Worm (Caenorhabditis elegans): Measurements from ENCODE around the gene F35G2.3.

Gene F35G2.3

DNA sequence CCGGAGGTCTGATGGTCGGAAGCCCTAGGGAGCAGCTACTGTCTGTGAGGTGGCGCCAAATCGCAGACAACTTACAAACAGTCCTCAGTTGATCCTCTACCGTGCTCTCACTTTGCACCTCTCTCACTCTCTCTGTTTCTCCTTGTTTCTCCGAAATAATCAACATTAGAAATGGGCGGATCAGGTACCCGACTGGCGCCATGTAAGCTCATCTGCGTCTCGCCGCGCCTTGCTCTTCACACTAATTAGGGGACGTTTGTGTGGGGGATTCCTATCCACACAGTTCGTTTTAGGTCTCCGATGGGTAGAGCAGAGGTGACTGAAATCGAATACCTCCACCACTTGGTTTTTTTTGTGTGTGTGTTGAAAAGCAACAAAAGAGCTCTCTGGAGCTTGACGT is 7.4 kb upstream of the F35G2.3 start:
- TF ChIP-seq blmp-1 (tag; optimal IDR thresholded peaks at IDR 0.05) = no peak
- TF ChIP-seq ceh-83 (GFP tag; optimal IDR thresholded peaks at IDR 0.05) = no peak
- TF ChIP-seq mep-1 (tag; optimal IDR thresholded peaks at IDR 0.05) = no peak
- TF ChIP-seq cnd-1 (tag; optimal IDR thresholded peaks at IDR 0.05) = no peak
- no peak for TF ChIP-seq pha-4 (tag; optimal IDR thresholded peaks at IDR 0.05)
- TF ChIP-seq nhr-76 (tag; optimal IDR thresholded peaks at IDR 0.05) = no peak
- TF ChIP-seq elt-1 (tag; optimal IDR thresholded peaks at IDR 0.05; ENCODE audit: borderline replicate concordance, insufficient read depth) = no peak
- TF ChIP-seq mls-2 (tag; optimal IDR thresholded peaks at IDR 0.05) = no peak
- TF ChIP-seq M03D4.4 (tag; optimal IDR thresholded peaks at IDR 0.05) = no peak
- no peak for TF ChIP-seq ceh-43 (GFP tag; optimal IDR thresholded peaks at IDR 0.05)
- TF ChIP-seq unc-39 (tag; optimal IDR thresholded peaks at IDR 0.05) = no peak
- no peak for TF ChIP-seq nhr-237 (tag; optimal IDR thresholded peaks at IDR 0.05)
- TF ChIP-seq lsy-2 (tag; optimal IDR thresholded peaks at IDR 0.05) = no peak
- TF ChIP-seq flh-1 (GFP tag; optimal IDR thresholded peaks at IDR 0.05) = no peak
- TF ChIP-seq lin-32 (GFP tag; optimal IDR thresholded peaks at IDR 0.05) = no peak
- TF ChIP-seq sptf-1 (tag; optimal IDR thresholded peaks at IDR 0.05) = no peak
- no peak for TF ChIP-seq zip-8 (tag; optimal IDR thresholded peaks at IDR 0.05)
- no peak for TF ChIP-seq ztf-11 (tag; optimal IDR thresholded peaks at IDR 0.05)
- TF ChIP-seq hlh-1 (tag; optimal IDR thresholded peaks at IDR 0.05) = no peak

DNA sequence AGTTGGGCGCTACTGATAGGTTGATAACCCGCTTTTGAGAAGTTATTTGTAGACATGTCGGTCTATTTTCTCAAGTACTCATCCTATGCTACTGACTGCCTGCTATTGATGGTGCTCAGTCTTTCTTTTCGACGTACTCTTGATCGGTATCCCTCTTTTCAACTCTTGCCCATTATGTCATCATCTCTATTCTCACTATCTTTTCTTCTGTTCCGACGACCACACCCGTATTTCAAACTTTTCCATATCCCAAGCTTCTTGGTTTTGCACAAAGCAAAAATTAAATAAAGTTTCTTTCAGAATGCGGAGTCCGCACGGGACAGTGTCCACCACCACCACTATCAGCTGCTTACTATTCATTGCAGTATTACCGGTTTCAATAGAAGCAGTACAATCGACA is 6.5 kb upstream of the F35G2.3 start, which contains the start of gene F35G2.1:
F35G2.1 (plus strand) TSS at position 301 of the 400 bp plus-strand sequence.
- TF ChIP-seq lsy-2 (tag; optimal IDR thresholded peaks at IDR 0.05) = no peak
- no peak for TF ChIP-seq M03D4.4 (tag; optimal IDR thresholded peaks at IDR 0.05)
- no peak for TF ChIP-seq elt-1 (tag; optimal IDR thresholded peaks at IDR 0.05; ENCODE audit: borderline replicate concordance, insufficient read depth)
- TF ChIP-seq cnd-1 (tag; optimal IDR thresholded peaks at IDR 0.05) = no peak
- TF ChIP-seq nhr-2 (tag; optimal IDR thresholded peaks at IDR 0.05) = no peak

DNA sequence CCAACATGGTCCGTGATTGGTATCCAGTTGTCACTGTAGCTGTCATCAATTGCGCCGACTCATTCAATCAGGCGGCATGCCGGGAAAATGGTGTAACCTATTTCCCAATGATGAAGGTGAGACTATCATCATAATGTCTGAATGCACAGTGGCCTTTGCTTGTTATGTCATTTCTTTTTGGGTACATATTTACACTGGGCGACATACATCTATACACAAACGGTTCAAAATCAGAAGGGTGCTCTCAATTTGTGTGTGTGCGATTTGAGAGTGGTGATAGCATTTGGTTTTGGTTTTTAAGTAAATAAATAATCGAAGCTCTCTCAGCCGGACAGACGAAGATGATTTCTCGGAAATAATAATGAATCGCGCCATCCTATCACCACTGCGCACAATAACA is 5.5 kb upstream of the F35G2.3 start:
- TF ChIP-seq zip-8 (tag; optimal IDR thresholded peaks at IDR 0.05) (no peak), bed-3 (GFP tag; optimal IDR thresholded peaks at IDR 0.05) (no peak)

DNA sequence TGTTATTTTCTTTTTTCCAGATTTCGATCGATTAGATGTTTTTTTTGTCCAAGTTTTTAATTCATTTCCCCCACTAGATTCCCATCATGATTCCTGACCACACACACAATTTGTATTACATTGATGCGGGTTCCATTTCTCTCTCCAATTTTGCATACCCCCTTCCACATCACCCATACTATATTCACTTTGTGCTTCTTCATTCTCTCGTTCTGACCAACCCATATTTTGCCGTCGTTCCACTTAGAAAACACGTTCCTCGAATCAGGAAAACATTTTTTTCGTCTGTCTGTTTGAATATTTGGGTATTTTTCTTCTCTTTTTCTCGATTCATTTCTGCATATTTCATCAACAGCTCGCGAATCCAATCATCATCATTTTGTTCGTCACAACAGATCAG is 2.0 kb upstream of the F35G2.3 start:
- TF ChIP-seq unc-62 (GFP tag; optimal IDR thresholded peaks at IDR 0.05) (no peak), unc-39 (tag; optimal IDR thresholded peaks at IDR 0.05) (no peak), tbx-8 (GFP tag; optimal IDR thresholded peaks at IDR 0.05) (no peak), sem-2 (GFP tag; optimal IDR thresholded peaks at IDR 0.05) (no peak), nhr-12 (tag; optimal IDR thresholded peaks at IDR 0.05) (no peak), ham-2 (GFP tag; optimal IDR thresholded peaks at IDR 0.05) (no peak), elt-3 (tag; optimal IDR thresholded peaks at IDR 0.05) (no peak), lin-32 (GFP tag; optimal IDR thresholded peaks at IDR 0.05) (no peak), nhr-2 (tag; optimal IDR thresholded peaks at IDR 0.05) (no peak), nhr-28 (tag; optimal IDR thresholded peaks at IDR 0.05) (no peak), zip-8 (tag; optimal IDR thresholded peaks at IDR 0.05) (no peak), mab-5 (tag; optimal IDR thresholded peaks at IDR 0.05) (no peak), sptf-1 (tag; optimal IDR thresholded peaks at IDR 0.05) (no peak), ceh-43 (GFP tag; optimal IDR thresholded peaks at IDR 0.05) (no peak), ztf-11 (tag; optimal IDR thresholded peaks at IDR 0.05) (no peak), blmp-1 (tag; optimal IDR thresholded peaks at IDR 0.05) (no peak), nhr-76 (tag; optimal IDR thresholded peaks at IDR 0.05) (no peak), elt-1 (tag; optimal IDR thresholded peaks at IDR 0.05; ENCODE audit: borderline replicate concordance, insufficient read depth) (no peak), flh-1 (GFP tag; optimal IDR thresholded peaks at IDR 0.05) (no peak), snpc-4 (tag; optimal IDR thresholded peaks at IDR 0.05) (no peak)

DNA sequence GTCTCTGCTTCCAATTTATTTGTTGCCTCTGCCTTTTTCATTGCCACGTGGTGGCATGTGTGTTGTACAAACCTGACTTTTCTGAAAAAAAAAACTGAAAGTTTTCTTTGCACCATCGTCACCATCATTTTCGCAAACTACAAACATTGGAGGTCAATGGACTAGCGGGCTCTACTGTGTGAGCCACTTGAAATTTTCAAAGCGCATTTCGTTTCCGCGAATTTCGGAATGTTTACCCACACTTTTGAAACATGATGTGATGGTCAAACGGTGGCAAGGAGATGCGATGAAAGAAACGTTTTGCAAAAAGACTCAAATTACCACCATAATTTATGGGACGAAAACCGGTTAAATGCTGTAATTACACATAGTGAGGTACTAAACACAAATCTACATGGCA is 1.6 kb upstream of the F35G2.3 start:
- no peak for TF ChIP-seq lin-32 (GFP tag; optimal IDR thresholded peaks at IDR 0.05)
- TF ChIP-seq snpc-4 (tag; optimal IDR thresholded peaks at IDR 0.05) = no peak
- no peak for TF ChIP-seq mab-5 (tag; optimal IDR thresholded peaks at IDR 0.05)
- TF ChIP-seq sptf-1 (tag; optimal IDR thresholded peaks at IDR 0.05) = no peak
- no peak for TF ChIP-seq elt-3 (tag; optimal IDR thresholded peaks at IDR 0.05)
- TF ChIP-seq flh-1 (GFP tag; optimal IDR thresholded peaks at IDR 0.05) = no peak
- no peak for TF ChIP-seq unc-120 (tag; optimal IDR thresholded peaks at IDR 0.05; ENCODE audit: poor library complexity, severe bottlenecking)

Measured in whole organism, mixed stage, embryonic.